Fruit fly (Drosophila melanogaster): ENCODE data around the gene CG32603.

Gene CG32603

dm6 chrX:14149312-14149711 is 35.0 kb upstream of the CG32603 start (continued):
- TF ChIP-seq acj6 (GFP tag; optimal IDR thresholded peaks at IDR 0.05) (peak; percentile 20), Sox15 (GFP tag; optimal IDR thresholded peaks at IDR 0.05) (no peak), svp (GFP tag) (peak; percentile 75), spab (GFP tag; optimal IDR thresholded peaks at IDR 0.05) (no peak), eg (GFP tag; IDR thresholded peaks at IDR 0.05) (peak; percentile 65), CG8632 (GFP tag; optimal IDR thresholded peaks at IDR 0.05) (no peak)

- TF ChIP-seq CG32006 (GFP tag; optimal IDR thresholded peaks at IDR 0.05) (no peak), fd59A (GFP tag; optimal IDR thresholded peaks at IDR 0.05) (no peak), CG3919 (GFP tag; optimal IDR thresholded peaks at IDR 0.05) (no peak), CG6792 (GFP tag; optimal IDR thresholded peaks at IDR 0.05) (no peak), CG8319 (GFP tag; optimal IDR thresholded peaks at IDR 0.05) (no peak), achi (GFP tag; optimal IDR thresholded peaks at IDR 0.05) (no peak), CG31627 (GFP tag; optimal IDR thresholded peaks at IDR 0.05) (no peak), CG10669 (GFP tag; optimal IDR thresholded peaks at IDR 0.05) (no peak), esn (GFP tag; optimal IDR thresholded peaks at IDR 0.05) (no peak)
Measured at dm6 chrX:14151906-14152305, 32.5 kb upstream of the CG32603 start, which contains the start of gene CG12479. TSS of gene CG12479 (minus strand) at chrX:14152006.

dm6 chrX:14153689-14154088 is 30.7 kb upstream of the CG32603 start:
- peak; percentile 13 for TF ChIP-seq CG32006 (GFP tag; optimal IDR thresholded peaks at IDR 0.05)
- TF ChIP-seq svp (GFP tag): peak; percentile 39
- TF ChIP-seq eg (GFP tag; IDR thresholded peaks at IDR 0.05): no peak
- TF ChIP-seq fkh (GFP tag; optimal IDR thresholded peaks at IDR 0.05): no peak
- peak; percentile 17 for TF ChIP-seq Hr4 (GFP tag; optimal IDR thresholded peaks at IDR 0.05)
- TF ChIP-seq dac (GFP tag; optimal IDR thresholded peaks at IDR 0.05): no peak
- peak; percentile 28 for TF ChIP-seq Ets96B (tag; optimal IDR thresholded peaks at IDR 0.05)
- peak; percentile 20 for TF ChIP-seq CG3032 (tag; optimal IDR thresholded peaks at IDR 0.05)
- TF ChIP-seq CG8119 (GFP tag; IDR thresholded peaks at IDR 0.05): no peak
- TF ChIP-seq spab (GFP tag; optimal IDR thresholded peaks at IDR 0.05): peak; percentile 35
- TF ChIP-seq Eip78C (GFP tag): peak; percentile 78
- TF ChIP-seq CG8632 (GFP tag; optimal IDR thresholded peaks at IDR 0.05): no peak
- peak in 1 of 2 experiments; percentile 28 for TF ChIP-seq salr (GFP tag; optimal IDR thresholded peaks at IDR 0.05)
- no peak for TF ChIP-seq Ets21C (GFP tag; optimal IDR thresholded peaks at IDR 0.05)
- TF ChIP-seq ss (GFP tag; optimal IDR thresholded peaks at IDR 0.05): peak in 1 of 2 experiments; percentile 4
- TF ChIP-seq fd59A (GFP tag; optimal IDR thresholded peaks at IDR 0.05): peak; percentile 32
- peak; percentile 28 for TF ChIP-seq CG6808 (GFP tag; optimal IDR thresholded peaks at IDR 0.05)
- peak; percentile 15 for TF ChIP-seq CG10669 (GFP tag; optimal IDR thresholded peaks at IDR 0.05)
- TF ChIP-seq acj6 (GFP tag; optimal IDR thresholded peaks at IDR 0.05): peak; percentile 31

dm6 chrX:14169068-14169642 is 15.2 kb upstream of the CG32603 start, which contains the start of gene CG12480:
TSS of gene CG12480 (plus strand) at chrX:14169592.
- TF ChIP-seq pdm3 (GFP tag; optimal IDR thresholded peaks at IDR 0.05) (no peak), Eip78C (GFP tag) (peak; percentile 43), Hr39 (GFP tag; optimal IDR thresholded peaks at IDR 0.05) (no peak), svp (GFP tag) (peak; percentile 44), eg (GFP tag; IDR thresholded peaks at IDR 0.05) (peak; percentile 52; the same call in 1 of the 3 replicates), fkh (GFP tag; optimal IDR thresholded peaks at IDR 0.05) (no peak), cyc (GFP tag; optimal IDR thresholded peaks at IDR 0.05) (no peak), CG6854 (GFP tag; optimal IDR thresholded peaks at IDR 0.05) (no peak), dac (GFP tag; optimal IDR thresholded peaks at IDR 0.05) (no peak), esn (GFP tag; optimal IDR thresholded peaks at IDR 0.05) (no peak), net (GFP tag; optimal IDR thresholded peaks at IDR 0.05) (no peak), achi (GFP tag; optimal IDR thresholded peaks at IDR 0.05) (no peak), Gug (GFP tag; IDR thresholded peaks at IDR 0.05) (no peak), acj6 (GFP tag; optimal IDR thresholded peaks at IDR 0.05) (no peak), fd85E (GFP tag; optimal IDR thresholded peaks at IDR 0.05) (no peak), CG6163 (GFP tag; IDR thresholded peaks at IDR 0.05) (no peak), CG32006 (GFP tag; optimal IDR thresholded peaks at IDR 0.05) (peak; percentile 17), fd59A (GFP tag; optimal IDR thresholded peaks at IDR 0.05) (no peak), CG3919 (GFP tag; optimal IDR thresholded peaks at IDR 0.05) (peak; percentile 7), Met (GFP tag; optimal IDR thresholded peaks at IDR 0.05) (no peak), Sox102F (GFP tag; optimal IDR thresholded peaks at IDR 0.05) (no peak), OdsH (GFP tag; optimal IDR thresholded peaks at IDR 0.05) (peak; percentile 3)

Data from whole organism, prepupa.